Worm (Caenorhabditis elegans) whole organism, early embryonic: ENCODE data around the gene F35C11.3.

Experiments used
- B0310.2 ChIP-seq: sonication (generic microtip); optimal IDR thresholded peaks from 2 replicates; lab custom pipeline; 2016; ENCODE audit warnings: mild to moderate bottlenecking, missing genetic modification characterization, missing compliant biosample characterization
- F13C5.2 ChIP-seq: sonication (generic microtip); optimal IDR thresholded peaks from 2 replicates; lab custom pipeline; 2017; ENCODE audit warnings: mild to moderate bottlenecking, missing genetic modification characterization, inconsistent platforms, missing compliant biosample characterization
- aly-1 ChIP-seq: sonication (generic microtip); optimal IDR thresholded peaks from 2 replicates; lab custom pipeline; 2016; ENCODE audit warnings: missing genetic modification characterization, missing compliant biosample characterization
- ama-1 ChIP-seq: fragments of 150-350 bp; optimal IDR thresholded peaks from 2 replicates; lab custom pipeline; 2014
- ceh-13 ChIP-seq: fragments of 200-800 bp; sonication (Bioruptor generic); optimal IDR thresholded peaks from 2 replicates; lab custom pipeline; 2018; ENCODE audit warnings: mild to moderate bottlenecking, missing genetic modification characterization, missing compliant biosample characterization
- ceh-36 ChIP-seq: sonication (generic microtip); optimal IDR thresholded peaks from 2 replicates; lab custom pipeline; 2016; ENCODE audit warnings: missing genetic modification characterization, inconsistent platforms, missing compliant biosample characterization
- ets-7 ChIP-seq: sonication (generic microtip); optimal IDR thresholded peaks from 2 replicates; lab custom pipeline; 2016; ENCODE audit warnings: missing genotype, missing genetic modification characterization, missing compliant biosample characterization
- flt-1 ChIP-seq: fragments of 200-800 bp; sonication (Bioruptor generic); IDR thresholded peaks from 2 replicates; pipeline ENCODE4 v1.3.6; 2022; ENCODE audit warnings: missing genetic modification characterization, missing compliant biosample characterization
- hmbx-1 ChIP-seq: sonication (generic microtip); optimal IDR thresholded peaks from 2 replicates; lab custom pipeline; 2016; ENCODE audit warnings: mild to moderate bottlenecking, missing genetic modification characterization, missing compliant biosample characterization
- hmg-4 ChIP-seq: fragments of 200-800 bp; sonication (Bioruptor generic); optimal IDR thresholded peaks from 2 replicates; lab custom pipeline; 2018; ENCODE audit warnings: mild to moderate bottlenecking, missing genetic modification characterization, missing compliant biosample characterization
- hnd-1 ChIP-seq: sonication (generic microtip); optimal IDR thresholded peaks from 2 replicates; lab custom pipeline; 2016; ENCODE audit warnings: missing genetic modification characterization, missing compliant biosample characterization
- pes-1 ChIP-seq: fragments of 200-800 bp; sonication (Bioruptor generic); IDR thresholded peaks from 2 replicates; pipeline ENCODE4 v1.3.6; 2022; ENCODE audit warnings: missing genetic modification reagents, missing genetic modification characterization, missing compliant biosample characterization
- scrt-1 ChIP-seq: fragments of 200-800 bp; sonication (Bioruptor generic); IDR thresholded peaks from 2 replicates; pipeline ENCODE4 v1.3.6; 2022; ENCODE audit warnings: missing genetic modification characterization, missing compliant biosample characterization
- sea-1 ChIP-seq: fragments of 200-800 bp; sonication (Bioruptor generic); conservative IDR thresholded peaks from 2 replicates; pipeline ENCODE4 v1.3.6; 2022; ENCODE audit warnings: missing genetic modification characterization, missing compliant biosample characterization
- tbx-11 ChIP-seq: fragments of 200-800 bp; sonication (Bioruptor generic); IDR thresholded peaks from 2 replicates; pipeline ENCODE4 v1.3.6; 2022; ENCODE audit warnings: missing genetic modification characterization, missing compliant biosample characterization
- tbx-37 ChIP-seq: fragments of 200-800 bp; sonication (Bioruptor generic); conservative IDR thresholded peaks from 2 replicates; pipeline ENCODE4 v1.3.6; 2022; ENCODE audit warnings: missing genetic modification reagents, missing genetic modification characterization, missing compliant biosample characterization
- tra-4 ChIP-seq: sonication (generic microtip); optimal IDR thresholded peaks from 2 replicates; lab custom pipeline; 2017; ENCODE audit warnings: missing genetic modification characterization, missing compliant biosample characterization

F35C11.3 gene

ce11 chrII:8246476-8246875 is at the start of gene F35C11.3:
F35C11.3 (plus strand) TSS chrII:8246776.
- TF ChIP-seq flt-1 (GFP tag; lab: Robert Waterston, UW) (no peak), ets-7 (no peak), hnd-1 (tag; lab: Kevin White, UChicago) (no peak), hmg-4 (GFP tag; lab: Kevin White, UChicago) (no peak), ceh-36 (tag; lab: Kevin White, UChicago) (no peak), F13C5.2 (tag; lab: Kevin White, UChicago) (no peak), ama-1 (lab: Kevin White, UChicago) (no peak)

ce11 chrII:8198503-8198902 is 48.1 kb upstream of the F35C11.3 start, which contains the start of gene qua-1:
qua-1 (plus strand) TSS chrII:8198803.
- no peak for TF ChIP-seq flt-1 (GFP tag; lab: Robert Waterston, UW)
- no peak for TF ChIP-seq hmg-4 (GFP tag; lab: Kevin White, UChicago)
- no peak for TF ChIP-seq hmbx-1 (tag; lab: Kevin White, UChicago)

ce11 chrII:8199803-8200202 is 46.8 kb upstream of the F35C11.3 start:
- TF ChIP-seq ets-7 (no peak), pes-1 (GFP tag; lab: Robert Waterston, UW) (no peak), tbx-11 (no peak), hmg-4 (GFP tag; lab: Kevin White, UChicago) (no peak)

- no peak for TF ChIP-seq ama-1 (lab: Kevin White, UChicago)
- TF ChIP-seq aly-1 (tag; lab: Kevin White, UChicago) = no peak
- TF ChIP-seq ceh-36 (tag; lab: Kevin White, UChicago) = no peak
- no peak for TF ChIP-seq ets-7
- TF ChIP-seq scrt-1 = no peak
- no peak for TF ChIP-seq ceh-13
- TF ChIP-seq F13C5.2 (tag; lab: Kevin White, UChicago) = no peak
- TF ChIP-seq hnd-1 (tag; lab: Kevin White, UChicago) = no peak
- TF ChIP-seq B0310.2 = no peak
- no peak for TF ChIP-seq tbx-11
- TF ChIP-seq flt-1 (GFP tag; lab: Robert Waterston, UW) = no peak
- TF ChIP-seq tbx-37 = no peak
- TF ChIP-seq hmbx-1 (tag; lab: Kevin White, UChicago) = no peak
These were observed 42.5 kb upstream of the F35C11.3 start, which contains the start of gene col-76 for ce11 chrII:8204039-8204438. col-76 (plus strand) TSS chrII:8204339.

- TF ChIP-seq flt-1 (GFP tag; lab: Robert Waterston, UW) (no peak), tbx-37 (no peak), ets-7 (no peak)
These were observed 41.0 kb upstream of the F35C11.3 start for ce11 chrII:8205612-8206011.

- no peak for TF ChIP-seq ama-1 (lab: Kevin White, UChicago)
- TF ChIP-seq ceh-13 = no peak
- no peak for TF ChIP-seq ceh-36 (tag; lab: Kevin White, UChicago)
- no peak for TF ChIP-seq ets-7
- no peak for TF ChIP-seq B0310.2
- no peak for TF ChIP-seq sea-1 (GFP tag; lab: Robert Waterston, UW)
- TF ChIP-seq tra-4 (tag; lab: Kevin White, UChicago) = no peak
- TF ChIP-seq pes-1 (GFP tag; lab: Robert Waterston, UW) = no peak
- TF ChIP-seq scrt-1 = no peak
- no peak for TF ChIP-seq hnd-1 (tag; lab: Kevin White, UChicago)
- no peak for TF ChIP-seq hmg-4 (GFP tag; lab: Kevin White, UChicago)
- TF ChIP-seq flt-1 (GFP tag; lab: Robert Waterston, UW) = no peak
- no peak for TF ChIP-seq hmbx-1 (tag; lab: Kevin White, UChicago)
- TF ChIP-seq F13C5.2 (tag; lab: Kevin White, UChicago) = no peak
- no peak for TF ChIP-seq tbx-37
- TF ChIP-seq tbx-11 = no peak
These were observed 37.1 kb upstream of the F35C11.3 start, which contains the start of gene M110.8 for ce11 chrII:8209476-8209875. M110.8 (minus strand) TSS chrII:8209576.

- no peak for TF ChIP-seq F13C5.2 (tag; lab: Kevin White, UChicago)
- no peak for TF ChIP-seq ama-1 (lab: Kevin White, UChicago)
- TF ChIP-seq hmg-4 (GFP tag; lab: Kevin White, UChicago) = no peak
- no peak for TF ChIP-seq ets-7
- TF ChIP-seq tbx-37 = no peak
- no peak for TF ChIP-seq B0310.2
- no peak for TF ChIP-seq tbx-11
- TF ChIP-seq sea-1 (GFP tag; lab: Robert Waterston, UW) = no peak
- TF ChIP-seq scrt-1 = no peak
These were observed 33.9 kb upstream of the F35C11.3 start, which contains the start of gene twk-3 for ce11 chrII:8212680-8213079. twk-3 (minus strand) TSS chrII:8212780.

ce11 chrII:8214367-8214766 is 32.2 kb upstream of the F35C11.3 start, which contains the start of gene M110.10:
M110.10 (minus strand) TSS chrII:8214467.
- TF ChIP-seq B0310.2 = no peak
- no peak for TF ChIP-seq hmbx-1 (tag; lab: Kevin White, UChicago)
- TF ChIP-seq hmg-4 (GFP tag; lab: Kevin White, UChicago) = no peak
- TF ChIP-seq ceh-36 (tag; lab: Kevin White, UChicago) = no peak
- no peak for TF ChIP-seq scrt-1
- TF ChIP-seq flt-1 (GFP tag; lab: Robert Waterston, UW) = no peak
- TF ChIP-seq ama-1 (lab: Kevin White, UChicago) = no peak
- no peak for TF ChIP-seq hnd-1 (tag; lab: Kevin White, UChicago)
- no peak for TF ChIP-seq pes-1 (GFP tag; lab: Robert Waterston, UW)

- TF ChIP-seq ceh-36 (tag; lab: Kevin White, UChicago) (no peak), sea-1 (GFP tag; lab: Robert Waterston, UW) (no peak), tbx-37 (no peak), scrt-1 (no peak)
These were observed 30.1 kb upstream of the F35C11.3 start, which contains the start of gene M110.3 for ce11 chrII:8216433-8216832. M110.3 (minus strand) TSS chrII:8216616.
